Fruit fly (Drosophila melanogaster): Measurements from ENCODE around the gene CG34323.

CG34323 gene

DNA sequence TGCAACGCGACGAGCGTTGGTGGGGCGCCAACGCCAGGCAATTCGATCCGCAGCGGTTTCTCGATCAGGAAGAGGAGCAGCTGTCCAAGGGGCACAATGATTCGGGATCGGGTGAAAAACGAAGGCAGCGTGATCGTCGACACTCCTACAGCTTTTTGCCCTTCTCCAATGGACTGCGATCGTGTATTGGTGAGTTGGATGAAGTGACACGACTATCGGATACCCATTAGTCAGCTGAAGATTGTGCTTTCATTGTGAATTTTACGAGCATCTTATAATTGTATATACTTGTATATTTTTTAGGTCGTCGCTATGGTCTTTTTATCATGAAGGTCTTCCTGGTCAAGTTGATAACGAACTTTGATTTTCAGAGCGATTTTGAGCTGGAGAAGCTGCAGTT lies 35.5 kb upstream of the CG34323 start:
- TF ChIP-seq sv (GFP tag; optimal IDR thresholded peaks at IDR 0.05) (no peak), Abd-B (GFP tag; optimal IDR thresholded peaks at IDR 0.05) (no peak), h (GFP tag; optimal IDR thresholded peaks at IDR 0.05) (no peak), N (GFP tag; optimal IDR thresholded peaks at IDR 0.05) (no peak), Hr78 (GFP tag; optimal IDR thresholded peaks at IDR 0.05) (no peak), woc (GFP tag; optimal IDR thresholded peaks at IDR 0.05) (no peak), psq (GFP tag; optimal IDR thresholded peaks at IDR 0.05) (no peak), Jra (GFP tag; optimal IDR thresholded peaks at IDR 0.05) (no peak)

DNA sequence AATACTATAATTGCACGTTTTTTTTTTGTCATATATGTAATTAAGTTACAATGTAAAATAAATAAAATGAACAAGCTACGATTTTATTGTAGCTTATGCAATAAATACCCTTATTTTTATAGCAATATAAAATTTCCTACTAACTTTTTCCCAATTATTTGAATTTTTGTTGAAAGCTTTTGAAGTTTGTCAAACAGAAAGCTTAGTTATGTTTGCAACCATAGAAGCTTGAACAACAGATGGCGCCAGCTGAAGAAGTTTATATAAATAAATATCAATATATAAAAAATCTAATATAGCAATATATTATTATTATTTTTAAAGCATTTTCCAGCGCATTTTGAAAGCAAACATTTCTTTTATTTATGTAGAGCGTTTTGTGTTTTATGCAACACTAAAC lies 35.0 kb upstream of the CG34323 start:
- TF ChIP-seq jim (GFP tag; optimal IDR thresholded peaks at IDR 0.05) (no peak), Myc (optimal IDR thresholded peaks at IDR 0.05) (peak; percentile 51), brk (GFP tag; optimal IDR thresholded peaks at IDR 0.05) (peak; percentile 19)

DNA sequence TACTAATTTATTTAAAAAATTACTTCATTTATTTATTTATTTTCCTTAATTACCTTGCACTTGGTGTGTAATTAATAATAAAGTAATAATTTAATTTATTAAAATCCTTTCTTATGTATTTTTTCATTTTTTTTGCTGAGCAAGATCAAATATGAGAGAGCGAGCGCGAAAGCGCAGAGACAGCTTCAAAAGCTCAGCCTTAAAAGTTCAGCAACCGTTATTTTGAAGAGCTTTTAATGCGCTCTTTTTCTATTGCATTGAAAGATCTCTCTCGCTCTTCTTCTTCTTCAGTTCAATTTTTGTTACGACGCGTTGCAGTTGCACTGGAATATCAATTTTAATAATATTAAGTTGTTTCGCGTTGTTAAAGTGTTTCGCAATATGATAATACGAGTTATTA lies 26.8 kb upstream of the CG34323 start, which contains the start of gene Ten-a:
Gene Ten-a, plus strand, starts transcription at position 301 of the 400 bp plus-strand sequence.
- no peak for TF ChIP-seq ey (GFP tag; optimal IDR thresholded peaks at IDR 0.05)
- TF ChIP-seq Myc (optimal IDR thresholded peaks at IDR 0.05), result no peak
- no peak for TF ChIP-seq lola (GFP tag; optimal IDR thresholded peaks at IDR 0.05)
- TF ChIP-seq psq (GFP tag; optimal IDR thresholded peaks at IDR 0.05), result no peak
- no peak for TF ChIP-seq CG32264 (GFP tag; optimal IDR thresholded peaks at IDR 0.05)
- no peak for TF ChIP-seq rgr (GFP tag; optimal IDR thresholded peaks at IDR 0.05)
- no peak for TF ChIP-seq dsf (GFP tag; optimal IDR thresholded peaks at IDR 0.05; ENCODE audit: borderline replicate concordance)
- no peak for TF ChIP-seq CG9705 (GFP tag; optimal IDR thresholded peaks at IDR 0.05)
- no peak for TF ChIP-seq pan (optimal IDR thresholded peaks at IDR 0.05)
- no peak for TF ChIP-seq jim (GFP tag; optimal IDR thresholded peaks at IDR 0.05)
- no peak for TF ChIP-seq Abd-B (GFP tag; optimal IDR thresholded peaks at IDR 0.05)
- no peak for TF ChIP-seq Rel (GFP tag; optimal IDR thresholded peaks at IDR 0.05)
- TF ChIP-seq Rel (tag; optimal IDR thresholded peaks at IDR 0.05), result no peak
- TF ChIP-seq usp (GFP tag; optimal IDR thresholded peaks at IDR 0.05), result no peak
- TF ChIP-seq br (GFP tag; optimal IDR thresholded peaks at IDR 0.05), result no peak
- no peak for TF ChIP-seq Vsx2 (GFP tag; optimal IDR thresholded peaks at IDR 0.05; ENCODE audit: partially characterized antibody)
- no peak for TF ChIP-seq dmrt93B (GFP tag; optimal IDR thresholded peaks at IDR 0.05)

DNA sequence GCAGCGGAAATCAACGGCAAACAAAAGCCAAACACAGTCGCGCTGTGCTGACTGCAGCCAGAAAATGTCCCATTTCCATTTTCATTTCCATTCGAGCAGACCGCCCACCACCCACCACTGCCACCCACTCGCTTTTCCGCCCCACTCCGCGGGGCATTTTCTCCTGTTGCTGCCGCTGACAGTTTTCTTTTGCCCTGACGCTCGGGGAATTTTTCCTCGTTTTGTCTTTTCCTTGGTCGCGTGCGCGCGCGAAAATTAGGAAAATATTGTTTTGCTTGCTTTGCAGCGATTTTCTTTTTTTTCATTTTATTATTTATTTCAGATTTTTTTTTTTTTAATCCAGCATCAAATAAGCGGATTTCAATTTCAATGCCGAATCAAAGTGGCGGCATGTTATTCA lies 19.9 kb upstream of the CG34323 start:
- TF ChIP-seq Vsx2 (GFP tag; optimal IDR thresholded peaks at IDR 0.05; ENCODE audit: partially characterized antibody) (no peak), woc (GFP tag; optimal IDR thresholded peaks at IDR 0.05) (no peak), br (GFP tag; optimal IDR thresholded peaks at IDR 0.05) (no peak), usp (GFP tag; optimal IDR thresholded peaks at IDR 0.05) (no peak), Rel (GFP tag; optimal IDR thresholded peaks at IDR 0.05) (no peak), Rel (tag; optimal IDR thresholded peaks at IDR 0.05) (no peak), OdsH (GFP tag; optimal IDR thresholded peaks at IDR 0.05) (no peak), CG9705 (GFP tag; optimal IDR thresholded peaks at IDR 0.05) (no peak), lola (GFP tag; optimal IDR thresholded peaks at IDR 0.05) (no peak), Hnf4 (GFP tag; optimal IDR thresholded peaks at IDR 0.05) (no peak), dsf (GFP tag; optimal IDR thresholded peaks at IDR 0.05; ENCODE audit: borderline replicate concordance) (no peak), dmrt93B (GFP tag; optimal IDR thresholded peaks at IDR 0.05) (no peak), Jra (GFP tag; optimal IDR thresholded peaks at IDR 0.05) (no peak), Dfd (GFP tag; optimal IDR thresholded peaks at IDR 0.05) (no peak), pan (optimal IDR thresholded peaks at IDR 0.05) (no peak), CG32264 (GFP tag; optimal IDR thresholded peaks at IDR 0.05) (no peak)

- no peak for TF ChIP-seq br (GFP tag; optimal IDR thresholded peaks at IDR 0.05)
- TF ChIP-seq dsf (GFP tag; optimal IDR thresholded peaks at IDR 0.05; ENCODE audit: borderline replicate concordance), result no peak
- TF ChIP-seq Jra (GFP tag; optimal IDR thresholded peaks at IDR 0.05), result no peak
- no peak for TF ChIP-seq CG9705 (GFP tag; optimal IDR thresholded peaks at IDR 0.05)
- no peak for TF ChIP-seq h (GFP tag; optimal IDR thresholded peaks at IDR 0.05)
- no peak for TF ChIP-seq Mio (GFP tag; optimal IDR thresholded peaks at IDR 0.05)
- TF ChIP-seq Hr83 (GFP tag; optimal IDR thresholded peaks at IDR 0.05; ENCODE audit: poor library complexity, severe bottlenecking), result no peak
- TF ChIP-seq Dif (GFP tag; optimal IDR thresholded peaks at IDR 0.05; ENCODE audit: partially characterized antibody), result no peak
- no peak for TF ChIP-seq jim (GFP tag; optimal IDR thresholded peaks at IDR 0.05)
Observed at dm6 chrX:12056535-12056934, 13.7 kb upstream of the CG34323 start, which contains the start of gene Uch-L5R. TSS of gene Uch-L5R (minus strand) at chrX:12056635.

dm6 chrX:12059495-12059894 lies 10.7 kb upstream of the CG34323 start, which contains the start of gene Muc11A:
TSS of gene Muc11A (plus strand) at chrX:12059795.
- TF ChIP-seq Dfd (GFP tag; optimal IDR thresholded peaks at IDR 0.05) (no peak), jim (GFP tag; optimal IDR thresholded peaks at IDR 0.05) (no peak), lola (GFP tag; optimal IDR thresholded peaks at IDR 0.05) (no peak), N (GFP tag; optimal IDR thresholded peaks at IDR 0.05) (no peak), dmrt93B (GFP tag; optimal IDR thresholded peaks at IDR 0.05) (no peak), CG32264 (GFP tag; optimal IDR thresholded peaks at IDR 0.05) (no peak), Jra (GFP tag; optimal IDR thresholded peaks at IDR 0.05) (no peak), fru (GFP tag; optimal IDR thresholded peaks at IDR 0.05) (no peak), Hr78 (GFP tag; optimal IDR thresholded peaks at IDR 0.05) (no peak), h (GFP tag; optimal IDR thresholded peaks at IDR 0.05) (no peak), dl (GFP tag; optimal IDR thresholded peaks at IDR 0.05; ENCODE audit: insufficient read depth in 1 of 2, partially characterized antibody in 2 of 2) (no peak), woc (GFP tag; optimal IDR thresholded peaks at IDR 0.05) (no peak)

All from whole organism, wandering third instar larva.